Fruit fly (Drosophila melanogaster): Measurements from ENCODE around the gene RasGAP1.

Gene RasGAP1

dm6 chr3L:9856430-9857218, 1.5 kb upstream of the RasGAP1 start (continued):
- no peak for TF ChIP-seq hbn (GFP tag; IDR thresholded peaks at IDR 0.05; ENCODE audit: partially characterized antibody)
- TF ChIP-seq nerfin-2 (GFP tag; IDR thresholded peaks at IDR 0.05; ENCODE audit: partially characterized antibody) = no peak
- TF ChIP-seq GATAe (GFP tag; conservative IDR thresholded peaks at IDR 0.05) = no peak
- peak; percentile 91 for TF ChIP-seq CG12391 (tag; optimal IDR thresholded peaks at IDR 0.05)
- peak; percentile 91 for TF ChIP-seq D19A (tag; optimal IDR thresholded peaks at IDR 0.05)
- peak; percentile 65 for TF ChIP-seq CG12155 (GFP tag; optimal IDR thresholded peaks at IDR 0.05)
- TF ChIP-seq CG13287 (GFP tag; IDR thresholded peaks at IDR 0.05; ENCODE audit: partially characterized antibody) = no peak
- peak; percentile 72; the same call in 2 of the 3 replicates for TF ChIP-seq Mrtf (GFP tag; IDR thresholded peaks at IDR 0.05)
- peak; percentile 73 for TF ChIP-seq CG3065 (GFP tag; optimal IDR thresholded peaks at IDR 0.05)
- peak; percentile 60 for TF ChIP-seq Aef1 (GFP tag; IDR thresholded peaks at IDR 0.05)
- no peak for TF ChIP-seq Elba2 (GFP tag; optimal IDR thresholded peaks at IDR 0.05)
- TF ChIP-seq HLH4C (GFP tag; IDR thresholded peaks at IDR 0.05; ENCODE audit: partially characterized antibody) = no peak
- TF ChIP-seq Hr78 (GFP tag; optimal IDR thresholded peaks at IDR 0.05) = peak in 1 of 2 experiments; percentile 74
- peak; percentile 81 for TF ChIP-seq H15 (GFP tag; IDR thresholded peaks at IDR 0.05)
- peak; percentile 82; the same call in 1 of the 3 replicates for TF ChIP-seq ci (GFP tag; IDR thresholded peaks at IDR 0.05)
- TF ChIP-seq CG12104 (GFP tag; optimal IDR thresholded peaks at IDR 0.05) = peak; percentile 16
- no peak for TF ChIP-seq aop (GFP tag; IDR thresholded peaks at IDR 0.05)
- TF ChIP-seq stwl (tag; optimal IDR thresholded peaks at IDR 0.05) = peak; percentile 38
- TF ChIP-seq CrebB (tag; optimal IDR thresholded peaks at IDR 0.05) = peak; percentile 48
- peak; percentile 67 for TF ChIP-seq CG10654 (GFP tag; optimal IDR thresholded peaks at IDR 0.05)
- no peak for TF ChIP-seq Trl (optimal IDR thresholded peaks at IDR 0.05)
- TF ChIP-seq Trl (GFP tag; optimal IDR thresholded peaks at IDR 0.05) = no peak
- no peak for TF ChIP-seq D (optimal IDR thresholded peaks at IDR 0.05)
- peak; percentile 80 for TF ChIP-seq D (GFP tag; optimal IDR thresholded peaks at IDR 0.05)
- TF ChIP-seq Dad (GFP tag; optimal IDR thresholded peaks at IDR 0.05) = no peak
- peak; percentile 82 for TF ChIP-seq dysf (GFP tag; IDR thresholded peaks at IDR 0.05)
- TF ChIP-seq HLH3B (GFP tag; IDR thresholded peaks at IDR 0.05) = peak; percentile 85
- TF ChIP-seq Jarid2 (GFP tag; optimal IDR thresholded peaks at IDR 0.05) = peak; percentile 15
- TF ChIP-seq cad (GFP tag; optimal IDR thresholded peaks at IDR 0.05) = no peak
- TF ChIP-seq CG4854 (GFP tag; optimal IDR thresholded peaks at IDR 0.05) = no peak
- no peak for TF ChIP-seq Hey (tag; optimal IDR thresholded peaks at IDR 0.05)
- TF ChIP-seq Camta (GFP tag; optimal IDR thresholded peaks at IDR 0.05) = no peak
- no peak for TF ChIP-seq CG31365 (tag; optimal IDR thresholded peaks at IDR 0.05)
- no peak for TF ChIP-seq bowl (GFP tag; IDR thresholded peaks at IDR 0.05)
- no peak for TF ChIP-seq sc (optimal IDR thresholded peaks at IDR 0.05)
- peak; percentile 79 for TF ChIP-seq sc (GFP tag; optimal IDR thresholded peaks at IDR 0.05)
- no peak for TF ChIP-seq slp2 (GFP tag; optimal IDR thresholded peaks at IDR 0.05)
- peak; percentile 88 for TF ChIP-seq CG6689 (GFP tag; IDR thresholded peaks at IDR 0.05)
- TF ChIP-seq CG14441 (GFP tag; IDR thresholded peaks at IDR 0.05) = peak; percentile 66
- TF ChIP-seq CG2129 (GFP tag; IDR thresholded peaks at IDR 0.05; ENCODE audit: partially characterized antibody) = no peak
- TF ChIP-seq CG4360 (GFP tag; IDR thresholded peaks at IDR 0.05) = no peak
- no peak for TF ChIP-seq crc (GFP tag; optimal IDR thresholded peaks at IDR 0.05)
- peak; percentile 82 for TF ChIP-seq CG3407 (GFP tag; optimal IDR thresholded peaks at IDR 0.05)
- TF ChIP-seq CG10431 (GFP tag; optimal IDR thresholded peaks at IDR 0.05) = peak; percentile 58
- no peak for TF ChIP-seq Bgb (GFP tag; IDR thresholded peaks at IDR 0.05; ENCODE audit: partially characterized antibody)
- TF ChIP-seq p53 (GFP tag; optimal IDR thresholded peaks at IDR 0.05) = no peak
- peak; percentile 51 for TF ChIP-seq scrt (GFP tag; optimal IDR thresholded peaks at IDR 0.05)
- TF ChIP-seq sim (GFP tag; IDR thresholded peaks at IDR 0.05) = peak; percentile 89
- no peak for TF ChIP-seq Side (GFP tag; optimal IDR thresholded peaks at IDR 0.05)
- peak; percentile 93 for TF ChIP-seq nmo (GFP tag; optimal IDR thresholded peaks at IDR 0.05)

All from whole organism, embryonic.